Fruit fly (Drosophila melanogaster) whole organism, embryonic: ENCODE data around the gene ksr.

Experiments
- Ada2b ChIP-seq: fragments of 200-800 bp; sonication (Bioruptor generic); IDR thresholded peaks from 2 replicates; pipeline ENCODE4 v1.3.6; 2022; ENCODE audit warnings: missing biosample characterization, missing genetic modification characterization
- BEAF-32 ChIP-seq: fragments of 200-800 bp; sonication (Bioruptor generic); optimal IDR thresholded peaks from 3 replicates; lab custom pipeline; 2017; ENCODE audit warnings: missing biosample characterization, missing genetic modification characterization, mild to moderate bottlenecking, moderate library complexity, missing genetic modification reagents
- CG10366 ChIP-seq: fragments of 200-800 bp; sonication (Bioruptor generic); IDR thresholded peaks from 2 replicates; pipeline ENCODE4 v1.3.6; 2022; ENCODE audit warnings: missing biosample characterization, missing genetic modification characterization
- CG10462 ChIP-seq: fragments of 200-800 bp; sonication (Bioruptor generic); optimal IDR thresholded peaks from 2 replicates; lab custom pipeline; 2016; ENCODE audit warnings: missing biosample characterization, missing genetic modification characterization
- CG12219 ChIP-seq: fragments of 200-800 bp; sonication (Bioruptor generic); optimal IDR thresholded peaks from 3 replicates; lab custom pipeline; 2018; ENCODE audit warnings: missing biosample characterization, mild to moderate bottlenecking, missing genetic modification characterization
- CG1233 ChIP-seq: fragments of 200-800 bp; sonication (Bioruptor generic); optimal IDR thresholded peaks from 4 replicates; lab custom pipeline; 2018; ENCODE audit warnings: missing biosample characterization, mild to moderate bottlenecking, missing genetic modification characterization
- CG12391 ChIP-seq: fragments of 200-800 bp; sonication (Bioruptor generic); optimal IDR thresholded peaks from 3 replicates; lab custom pipeline; 2018; ENCODE audit warnings: missing biosample characterization, mild to moderate bottlenecking, missing genetic modification characterization, moderate library complexity
- CG13624 ChIP-seq: fragments of 200-800 bp; sonication (Bioruptor generic); optimal IDR thresholded peaks from 2 replicates; lab custom pipeline; 2016; ENCODE audit warnings: missing biosample characterization, missing genetic modification characterization
- CG2199 ChIP-seq: fragments of 200-800 bp; sonication (Bioruptor generic); IDR thresholded peaks from 3 replicates; pipeline ENCODE4 v1.3.6; 2022; ENCODE audit warnings: missing biosample characterization, missing genetic modification characterization
- CG3281 ChIP-seq: fragments of 200-800 bp; sonication (Bioruptor generic); optimal IDR thresholded peaks from 3 replicates; lab custom pipeline; 2017; ENCODE audit warnings: missing biosample characterization, mild to moderate bottlenecking, missing genetic modification characterization
- CG33557 ChIP-seq: fragments of 200-800 bp; sonication (Bioruptor generic); optimal IDR thresholded peaks from 2 replicates; lab custom pipeline; 2019; ENCODE audit warnings: missing biosample characterization, mild to moderate bottlenecking, missing genetic modification characterization, moderate library complexity
- CG4360 ChIP-seq: fragments of 200-800 bp; sonication (Bioruptor generic); IDR thresholded peaks from 2 replicates; pipeline ENCODE4 v1.3.6; 2022; ENCODE audit warnings: missing biosample characterization, missing genetic modification characterization
- CG4424 ChIP-seq: fragments of 200-800 bp; sonication (Bioruptor generic); optimal IDR thresholded peaks from 3 replicates; lab custom pipeline; 2016; ENCODE audit warnings: missing biosample characterization, missing genetic modification characterization
- CG4617 ChIP-seq: fragments of 200-800 bp; sonication (Bioruptor generic); optimal IDR thresholded peaks from 3 replicates; lab custom pipeline; 2016; ENCODE audit warnings: missing biosample characterization, missing genetic modification characterization, borderline replicate concordance
- CG4707 ChIP-seq: fragments of 200-800 bp; sonication (Bioruptor generic); optimal IDR thresholded peaks from 2 replicates; lab custom pipeline; 2018; ENCODE audit warnings: missing biosample characterization, mild to moderate bottlenecking, missing genetic modification characterization, moderate library complexity
- CG4820 ChIP-seq: fragments of 200-800 bp; sonication (Bioruptor generic); optimal IDR thresholded peaks from 3 replicates; lab custom pipeline; 2016; ENCODE audit warnings: missing biosample characterization, missing genetic modification characterization
- CG6654 ChIP-seq: fragments of 200-800 bp; sonication (Bioruptor generic); optimal IDR thresholded peaks from 2 replicates; lab custom pipeline; 2017; ENCODE audit warnings: missing biosample characterization, mild to moderate bottlenecking, missing genetic modification characterization
- CG7745 ChIP-seq: fragments of 200-800 bp; sonication (Bioruptor generic); optimal IDR thresholded peaks from 2 replicates; lab custom pipeline; 2018; ENCODE audit warnings: missing biosample characterization, mild to moderate bottlenecking, missing genetic modification characterization, moderate library complexity
- CG8765 ChIP-seq: fragments of 200-800 bp; sonication (Bioruptor generic); IDR thresholded peaks from 2 replicates; pipeline ENCODE4 v1.3.6; 2022; ENCODE audit warnings: missing biosample characterization, missing genetic modification characterization
- CG9609 ChIP-seq: fragments of 200-800 bp; sonication (Bioruptor generic); optimal IDR thresholded peaks from 3 replicates; lab custom pipeline; 2016; ENCODE audit warnings: missing biosample characterization, missing genetic modification characterization
- D19B ChIP-seq: fragments of 200-800 bp; sonication (Bioruptor generic); optimal IDR thresholded peaks from 2 replicates; lab custom pipeline; 2017; ENCODE audit warnings: missing biosample characterization, mild to moderate bottlenecking, missing genetic modification characterization
- ERR ChIP-seq: fragments of 200-800 bp; sonication (Bioruptor generic); optimal IDR thresholded peaks from 2 replicates; lab custom pipeline; 2016; ENCODE audit warnings: missing biosample characterization, missing genetic modification characterization
- Fer3 ChIP-seq: fragments of 200-800 bp; sonication (Bioruptor generic); optimal IDR thresholded peaks from 2 replicates; lab custom pipeline; 2018; ENCODE audit warnings: missing biosample characterization, mild to moderate bottlenecking, missing genetic modification characterization, moderate library complexity
- HLH54F ChIP-seq: fragments of 200-800 bp; sonication (Bioruptor generic); optimal IDR thresholded peaks from 3 replicates; lab custom pipeline; 2016; ENCODE audit warnings: missing biosample characterization, missing genetic modification characterization
- Hand ChIP-seq: fragments of 200-800 bp; sonication (Bioruptor generic); optimal IDR thresholded peaks from 2 replicates; lab custom pipeline; 2017; ENCODE audit warnings: mild to moderate bottlenecking, missing biosample characterization, missing genetic modification reagents, missing genetic modification characterization
- HmgZ ChIP-seq: fragments of 200-800 bp; sonication (Bioruptor generic); optimal IDR thresholded peaks from 2 replicates; lab custom pipeline; 2018; ENCODE audit warnings: missing biosample characterization, mild to moderate bottlenecking, missing genetic modification characterization
- Med ChIP-seq: fragments of 200-800 bp; sonication (Bioruptor generic); peaks from one replicate; lab custom pipeline; 2016; ENCODE audit warnings: missing biosample characterization, missing genetic modification characterization, mild to moderate bottlenecking, inconsistent platforms, moderate library complexity
- ato ChIP-seq: fragments of 200-800 bp; sonication (Bioruptor generic); IDR thresholded peaks from 2 replicates; pipeline ENCODE4 v1.3.6; 2022; ENCODE audit warnings: missing biosample characterization, missing genetic modification characterization; ENCODE audit not compliant: partially characterized antibody
- br ChIP-seq: fragments of >200 bp; optimal IDR thresholded peaks from 2 replicates; lab custom pipeline; 2017
- cato ChIP-seq: fragments of 200-800 bp; sonication (Bioruptor generic); optimal IDR thresholded peaks from 2 replicates; lab custom pipeline; 2016; ENCODE audit warnings: missing biosample characterization, missing genetic modification characterization, borderline replicate concordance
- caup ChIP-seq: fragments of 200-800 bp; sonication (Bioruptor generic); optimal IDR thresholded peaks from 3 replicates; lab custom pipeline; 2017; ENCODE audit warnings: missing biosample characterization, mild to moderate bottlenecking, missing genetic modification characterization, moderate library complexity; ENCODE audit not compliant: severe bottlenecking
- croc ChIP-seq: fragments of 200-800 bp; sonication (Bioruptor generic); conservative IDR thresholded peaks from 3 replicates; pipeline ENCODE4 v1.3.6; 2022; ENCODE audit warnings: missing biosample characterization, missing genetic modification characterization
- da ChIP-seq: fragments of 200-800 bp; sonication (Bioruptor generic); optimal IDR thresholded peaks from 2 replicates; lab custom pipeline; 2016; ENCODE audit warnings: missing biosample characterization, missing genetic modification characterization
- dmrt11E ChIP-seq: fragments of 200-800 bp; sonication (Bioruptor generic); optimal IDR thresholded peaks from 3 replicates; lab custom pipeline; 2018; ENCODE audit warnings: missing biosample characterization, mild to moderate bottlenecking, missing genetic modification characterization, moderate library complexity
- emc ChIP-seq: fragments of 200-800 bp; sonication (Bioruptor generic); optimal IDR thresholded peaks from 2 replicates; lab custom pipeline; 2016; ENCODE audit warnings: missing biosample characterization, missing genetic modification characterization
- ems ChIP-seq: fragments of 200-800 bp; sonication (Bioruptor generic); optimal IDR thresholded peaks from 3 replicates; lab custom pipeline; 2016; ENCODE audit warnings: missing biosample characterization, missing genetic modification characterization
- en ChIP-seq: fragments of 200-800 bp; sonication (Bioruptor generic); optimal IDR thresholded peaks from 2 replicates; lab custom pipeline; 2016; ENCODE audit warnings: missing biosample characterization, missing genetic modification characterization
- gt ChIP-seq: fragments of 200-800 bp; sonication (Bioruptor generic); IDR thresholded peaks from 2 replicates; pipeline ENCODE4 v1.3.6; 2022; ENCODE audit warnings: missing biosample characterization, missing genetic modification characterization
- hkb ChIP-seq, 2 experiments: fragments of 200-800 bp in 1 of 2; fragments of >200 bp in 1 of 2; sonication (Bioruptor generic) in 1 of 2; IDR thresholded peaks in 1 of 2; optimal IDR thresholded peaks in 1 of 2; 2 replicates each; pipeline versions ENCODE4 v1.3.6 to Lab custom; 2017 to 2022; ENCODE audit warnings: missing biosample characterization in 1 of 2, missing genetic modification characterization in 1 of 2
- inv ChIP-seq: fragments of 200-800 bp; sonication (Bioruptor generic); IDR thresholded peaks from 2 replicates; pipeline ENCODE4 v1.3.6; 2022; ENCODE audit warnings: missing biosample characterization, missing genetic modification characterization; ENCODE audit not compliant: partially characterized antibody
- odd ChIP-seq: fragments of 200-800 bp; sonication (Bioruptor generic); optimal IDR thresholded peaks from 2 replicates; lab custom pipeline; 2017; ENCODE audit warnings: missing biosample characterization, mild to moderate bottlenecking, missing genetic modification characterization
- p53 ChIP-seq: fragments of 200-800 bp; sonication (Bioruptor generic); optimal IDR thresholded peaks from 2 replicates; lab custom pipeline; 2016; ENCODE audit warnings: missing biosample characterization, missing genetic modification characterization
- row ChIP-seq: fragments of 200-800 bp; sonication (Bioruptor generic); IDR thresholded peaks from 3 replicates; pipeline ENCODE4 v1.3.6; 2022; ENCODE audit warnings: missing biosample characterization, missing genetic modification characterization
- schlank ChIP-seq: fragments of 200-800 bp; sonication (Bioruptor generic); optimal IDR thresholded peaks from 2 replicates; lab custom pipeline; 2018; ENCODE audit warnings: missing biosample characterization, mild to moderate bottlenecking, missing genetic modification characterization
- scrt ChIP-seq: fragments of 200-800 bp; sonication (Bioruptor generic); optimal IDR thresholded peaks from 2 replicates; lab custom pipeline; 2018; ENCODE audit warnings: missing biosample characterization, mild to moderate bottlenecking, missing genetic modification characterization, moderate library complexity
- shn ChIP-seq: fragments of 200-800 bp; sonication (Bioruptor generic); optimal IDR thresholded peaks from 3 replicates; lab custom pipeline; 2016; ENCODE audit warnings: missing biosample characterization, missing genetic modification characterization
- tap ChIP-seq: fragments of 200-800 bp; optimal IDR thresholded peaks from 3 replicates; lab custom pipeline; 2019; ENCODE audit warnings: missing biosample characterization, mild to moderate bottlenecking, missing genetic modification characterization, moderate library complexity
- tio ChIP-seq: fragments of 200-800 bp; sonication (Bioruptor generic); optimal IDR thresholded peaks from 2 replicates; lab custom pipeline; 2017; ENCODE audit warnings: missing biosample characterization, missing genetic modification characterization, inconsistent platforms
- vnd ChIP-seq: fragments of 200-800 bp; sonication (Bioruptor generic); IDR thresholded peaks from 3 replicates; pipeline ENCODE4 v1.3.6; 2022; ENCODE audit warnings: missing biosample characterization, missing genetic modification characterization; ENCODE audit not compliant: partially characterized antibody
- yki ChIP-seq: fragments of >200 bp; optimal IDR thresholded peaks from 3 replicates; lab custom pipeline; 2018
- z ChIP-seq: fragments of 200-800 bp; sonication (Bioruptor generic); IDR thresholded peaks from 3 replicates; pipeline ENCODE4 v1.3.6; 2022; ENCODE audit warnings: missing biosample characterization, missing genetic modification characterization

Gene ksr

dm6 chr3R:5466875-5467274 is 16.8 kb downstream of the ksr start, which contains the start of gene RpL35A (continued):
- TF ChIP-seq CG2199 (GFP tag; lab: Robert Waterston, UW): no peak
- peak; percentile 61 for TF ChIP-seq CG13624
- peak; percentile 76 for TF ChIP-seq schlank
- no peak for TF ChIP-seq CG4820
- TF ChIP-seq CG9609 (GFP tag; lab: Kevin White, UChicago): peak; percentile 50
- peak; percentile 57 for TF ChIP-seq en
- TF ChIP-seq CG8765 (GFP tag; lab: Robert Waterston, UW): no peak
- TF ChIP-seq HmgZ (tag; lab: Kevin White, UChicago): peak; percentile 53
- no peak for TF ChIP-seq Ada2b (GFP tag; lab: Robert Waterston, UW)
- TF ChIP-seq row (GFP tag; lab: Robert Waterston, UW): 0 out of 3 replicates have a peak, but pooled peaks have one; percentile 40
- peak; percentile 34 for TF ChIP-seq BEAF-32 (GFP tag; lab: Kevin White, UChicago)
- peak; percentile 35 for TF ChIP-seq da
- TF ChIP-seq CG10366 (GFP tag; lab: Robert Waterston, UW): peak; percentile 34; the same call in 1 of the 2 replicates
- TF ChIP-seq D19B (GFP tag; lab: Kevin White, UChicago): peak; percentile 34
- TF ChIP-seq Med: peak; percentile 98
- TF ChIP-seq br (lab: Kevin White, UChicago): no peak
- TF ChIP-seq caup (GFP tag; lab: Kevin White, UChicago): peak; percentile 92
- no peak for TF ChIP-seq ato (GFP tag; lab: Robert Waterston, UW)
- no peak for TF ChIP-seq cato (GFP tag; lab: Kevin White, UChicago)
- no peak for TF ChIP-seq tio
- TF ChIP-seq croc (GFP tag; lab: Robert Waterston, UW): no peak
- peak; percentile 83 for TF ChIP-seq scrt (GFP tag; lab: Kevin White, UChicago)
- no peak for TF ChIP-seq CG7745
- TF ChIP-seq tap: peak; percentile 63
- TF ChIP-seq hkb (optimal IDR thresholded peaks at IDR 0.05; lab: Kevin White, UChicago): no peak
- TF ChIP-seq hkb (GFP tag; IDR thresholded peaks at IDR 0.05; lab: Robert Waterston, UW): peak; percentile 75
- TF ChIP-seq ems (GFP tag; lab: Kevin White, UChicago): peak; percentile 67
- no peak for TF ChIP-seq CG4360 (GFP tag; lab: Robert Waterston, UW)
- no peak for TF ChIP-seq gt
- TF ChIP-seq z (GFP tag; lab: Robert Waterston, UW): 0 out of 3 replicates have a peak, but pooled peaks have one; percentile 20
- peak; percentile 52 for TF ChIP-seq p53 (GFP tag; lab: Kevin White, UChicago)
- TF ChIP-seq HLH54F (GFP tag; lab: Kevin White, UChicago): no peak
- TF ChIP-seq Hand (GFP tag; lab: Kevin White, UChicago): peak; percentile 77
- peak; percentile 62 for TF ChIP-seq CG33557 (GFP tag; lab: Kevin White, UChicago)
- peak; percentile 85 for TF ChIP-seq odd (GFP tag; lab: Kevin White, UChicago)
- TF ChIP-seq CG12219 (GFP tag; lab: Kevin White, UChicago): peak; percentile 74
- TF ChIP-seq yki (lab: Kevin White, UChicago): no peak
- TF ChIP-seq CG4424 (GFP tag; lab: Kevin White, UChicago): peak; percentile 59
- peak; percentile 53 for TF ChIP-seq shn
- TF ChIP-seq dmrt11E (tag; lab: Kevin White, UChicago): peak; percentile 61
- TF ChIP-seq CG4707 (GFP tag; lab: Kevin White, UChicago): peak; percentile 87
- TF ChIP-seq CG4617 (GFP tag; lab: Kevin White, UChicago): peak; percentile 21
- no peak for TF ChIP-seq CG10462 (GFP tag; lab: Kevin White, UChicago)
- TF ChIP-seq Fer3 (tag; lab: Kevin White, UChicago): peak; percentile 80
- TF ChIP-seq CG3281 (GFP tag; lab: Kevin White, UChicago): peak; percentile 86
- TF ChIP-seq vnd (GFP tag; lab: Robert Waterston, UW): no peak
- TF ChIP-seq inv (GFP tag; lab: Robert Waterston, UW): no peak
- TF ChIP-seq CG12391 (tag; lab: Kevin White, UChicago): peak; percentile 70
- TF ChIP-seq ERR: no peak
- peak; percentile 55 for TF ChIP-seq CG6654 (GFP tag; lab: Kevin White, UChicago)
- peak; percentile 12 for TF ChIP-seq emc (GFP tag; lab: Kevin White, UChicago)
- peak; percentile 87 for TF ChIP-seq CG1233
